Worm (Caenorhabditis elegans): ENCODE measurements around the gene gtf-2H2C.
"Not testable (repeated sequence)": the region's sequence is repeated elsewhere in the genome, so short reads cannot be mapped to it uniquely, and the experiment has no call there.

The gtf-2H2C gene

DNA sequence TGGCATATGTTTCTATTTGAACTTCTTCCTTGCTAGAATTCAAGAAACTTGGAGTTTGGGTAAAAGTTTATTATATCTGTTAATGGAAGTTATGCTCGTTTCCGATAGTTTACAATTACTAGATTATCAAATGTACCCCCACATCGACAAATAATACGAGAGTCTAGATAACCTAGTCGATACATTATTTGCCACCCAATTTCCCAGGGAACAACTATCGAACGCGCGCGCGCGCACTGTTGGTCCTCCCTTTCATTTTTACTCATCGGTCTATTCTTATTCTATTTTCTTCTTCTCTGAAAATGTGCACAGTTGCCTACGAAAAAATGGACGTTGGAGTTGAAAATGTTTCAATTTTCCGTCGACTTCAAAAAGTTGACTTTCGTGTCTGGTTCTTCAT lies 30.0 kb downstream of the gtf-2H2C start, which contains the start of gene T16G12.13:
T16G12.13 (plus strand) TSS at position 293 of the 400 bp plus-strand sequence.
- TF ChIP-seq him-1 (tag; optimal IDR thresholded peaks at IDR 0.05), result no peak
- no peak for TF ChIP-seq W03F9.2 (tag; optimal IDR thresholded peaks at IDR 0.05)
- TF ChIP-seq dao-5 (tag; optimal IDR thresholded peaks at IDR 0.05), result no peak

DNA sequence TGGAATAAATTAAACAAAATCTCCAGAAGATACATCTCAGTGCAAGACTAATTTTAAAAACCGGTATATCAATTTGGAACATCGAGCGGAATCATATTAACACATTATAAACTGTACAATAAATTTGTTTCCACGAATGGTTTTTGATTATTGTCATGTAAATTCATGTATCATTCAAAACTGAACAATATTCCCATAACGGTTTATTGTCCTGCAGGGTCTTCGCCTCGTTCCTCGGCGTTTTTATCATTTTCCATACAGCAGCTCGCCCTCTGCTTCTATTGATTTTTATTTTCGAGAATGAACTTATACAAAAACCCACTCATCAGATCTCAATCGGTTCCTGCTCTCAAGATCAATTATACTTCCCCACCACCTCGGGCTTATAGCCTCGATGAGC lies 31.6 kb downstream of the gtf-2H2C start, which contains the start of gene T16G12.8:
T16G12.8 (plus strand) TSS at position 301 of the 400 bp plus-strand sequence.
- no peak for TF ChIP-seq him-1 (tag; optimal IDR thresholded peaks at IDR 0.05)
- TF ChIP-seq dao-5 (tag; optimal IDR thresholded peaks at IDR 0.05), result no peak
- no peak for TF ChIP-seq W03F9.2 (tag; optimal IDR thresholded peaks at IDR 0.05)

DNA sequence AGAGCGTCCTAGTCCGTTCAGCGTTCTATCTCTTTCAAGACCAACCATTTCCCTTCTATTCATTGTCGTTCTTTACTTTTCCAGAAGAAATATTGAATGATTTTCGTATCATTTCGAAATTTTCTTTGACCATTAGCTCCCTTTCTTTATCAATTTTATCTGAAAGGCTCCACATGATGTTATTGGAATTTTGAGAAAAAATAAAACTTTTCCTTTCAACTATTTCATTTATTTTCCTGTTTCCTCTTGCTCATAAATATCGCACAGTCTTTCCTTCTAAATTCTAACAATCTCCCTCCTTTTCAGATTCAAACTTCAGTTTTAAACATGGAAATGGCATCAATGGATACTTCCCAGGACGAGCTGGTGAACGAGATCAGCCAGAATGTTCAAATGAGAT lies 33.1 kb downstream of the gtf-2H2C start, which contains the start of gene T16G12.4:
T16G12.4 (plus strand) TSS at position 301 of the 400 bp plus-strand sequence.
- no peak for TF ChIP-seq W03F9.2 (tag; optimal IDR thresholded peaks at IDR 0.05)
- TF ChIP-seq him-1 (tag; optimal IDR thresholded peaks at IDR 0.05), result no peak
- TF ChIP-seq dao-5 (tag; optimal IDR thresholded peaks at IDR 0.05), result no peak

DNA sequence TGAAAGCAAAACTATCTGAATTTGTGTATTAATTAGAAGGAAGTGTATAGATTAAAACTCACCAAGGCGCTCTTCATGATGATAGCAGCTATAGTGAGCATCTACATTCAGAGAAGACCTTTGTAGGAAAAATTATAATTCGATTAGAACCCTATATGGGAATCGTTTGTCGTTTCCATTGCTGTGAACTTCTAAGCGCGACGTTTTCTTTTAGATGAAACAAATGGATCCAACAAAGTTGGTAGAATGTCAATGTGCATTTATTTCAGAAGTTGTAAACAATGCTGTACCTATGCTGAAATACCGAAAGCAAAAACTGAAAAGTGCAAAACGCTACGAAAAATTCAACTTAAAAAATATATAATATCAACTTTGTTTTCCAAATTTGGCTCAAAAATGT lies 34.6 kb downstream of the gtf-2H2C start, which contains the start of gene T16G12.10:
T16G12.10 (minus strand) TSS at position 101 of the 400 bp plus-strand sequence.
- TF ChIP-seq dao-5 (tag; optimal IDR thresholded peaks at IDR 0.05) (no peak), him-1 (tag; optimal IDR thresholded peaks at IDR 0.05) (no peak), W03F9.2 (tag; optimal IDR thresholded peaks at IDR 0.05) (no peak)

DNA sequence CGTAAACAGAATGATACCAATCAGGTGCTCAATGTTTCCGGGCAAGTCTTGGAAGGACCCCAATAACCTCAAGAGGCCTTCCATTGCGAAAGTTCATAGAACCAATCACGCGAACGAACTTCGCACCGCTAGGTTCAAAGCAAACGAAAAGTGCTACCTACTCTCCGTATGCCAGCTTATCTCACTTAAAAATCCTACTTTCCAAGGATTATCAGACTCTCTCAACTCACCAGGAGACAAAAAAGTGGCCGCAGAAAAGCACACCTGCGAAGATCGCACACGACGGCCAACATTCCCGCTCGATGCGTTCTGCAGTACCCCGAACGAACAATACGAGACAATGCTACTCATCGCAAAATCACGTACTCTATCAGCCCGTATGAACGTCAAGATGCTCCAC lies 37.3 kb downstream of the gtf-2H2C start, which contains the start of gene T16G12.12:
T16G12.12 (plus strand) TSS at position 301 of the 400 bp plus-strand sequence.
- not testable (repeated sequence) for TF ChIP-seq him-1, dao-5, W03F9.2 (tag; optimal IDR thresholded peaks at IDR 0.05)

DNA sequence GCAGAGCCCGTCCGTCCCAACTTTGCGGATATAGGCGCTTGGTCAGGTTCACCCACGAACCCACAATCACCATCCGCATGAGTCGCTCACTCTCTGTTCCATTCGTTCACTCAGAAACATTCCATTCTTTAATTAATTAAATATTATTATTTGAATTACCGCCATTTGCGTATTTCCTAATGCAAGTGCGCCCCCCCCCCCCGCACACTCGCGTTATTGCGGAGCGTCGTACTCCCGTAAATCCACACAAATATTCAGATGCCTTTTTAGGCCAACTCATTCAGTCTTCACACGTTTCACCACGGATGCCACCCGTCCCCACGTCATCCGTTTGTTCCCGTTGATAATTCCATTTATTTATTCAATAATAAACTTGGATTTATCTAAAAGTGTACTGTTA lies 40.3 kb downstream of the gtf-2H2C start, which contains the start of gene T16G12.3:
T16G12.3 (plus strand) TSS at position 301 of the 400 bp plus-strand sequence.
- not testable (repeated sequence) for TF ChIP-seq W03F9.2, him-1, dao-5 (tag; optimal IDR thresholded peaks at IDR 0.05)

DNA sequence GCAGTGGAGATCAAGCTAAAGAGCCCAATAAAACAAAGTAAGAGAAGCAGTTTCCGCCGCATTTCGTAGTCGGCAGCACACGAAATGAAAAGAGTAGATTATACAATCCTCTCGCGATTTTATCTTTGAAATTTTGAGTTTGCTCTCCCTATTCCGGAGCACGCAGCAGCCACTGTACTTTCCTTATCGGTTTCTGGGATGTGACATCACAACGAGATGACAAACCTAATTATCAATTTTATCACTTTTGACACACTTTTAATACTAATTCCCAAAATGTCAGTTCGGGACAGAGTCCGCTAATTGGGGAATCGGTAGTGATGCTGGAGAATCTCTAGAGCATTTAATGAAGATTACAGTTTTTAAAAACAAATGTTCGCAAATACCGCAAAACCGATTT lies 40.9 kb downstream of the gtf-2H2C start, which contains the start of gene T16G12.1:
T16G12.1 (minus strand) TSS at position 176 of the 400 bp plus-strand sequence.
- no peak for TF ChIP-seq him-1 (tag; optimal IDR thresholded peaks at IDR 0.05)
- TF ChIP-seq W03F9.2 (tag; optimal IDR thresholded peaks at IDR 0.05), result no peak
- no peak for TF ChIP-seq dao-5 (tag; optimal IDR thresholded peaks at IDR 0.05)

DNA sequence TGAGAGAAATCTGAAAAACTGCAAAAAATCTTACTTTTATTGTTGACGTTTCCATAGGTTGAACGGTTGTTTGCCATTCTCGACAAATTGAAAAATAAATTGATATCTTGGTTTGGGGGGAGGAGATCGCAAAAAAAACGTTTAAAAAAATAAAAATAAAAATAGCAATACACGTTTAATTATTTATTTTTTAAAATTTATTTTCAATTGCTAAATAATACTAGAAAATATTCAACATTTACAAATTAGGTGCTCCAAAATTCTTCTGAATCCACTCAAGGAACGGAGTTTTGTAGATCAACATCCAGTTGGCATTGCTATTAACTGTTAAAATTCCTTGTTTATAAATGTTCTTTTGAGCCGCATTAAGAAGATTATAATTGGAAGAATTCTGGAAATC lies 50.6 kb downstream of the gtf-2H2C start, which contains the start of gene T16G12.7:
T16G12.7 (minus strand) TSS at position 101 of the 400 bp plus-strand sequence.
- TF ChIP-seq him-1 (tag; optimal IDR thresholded peaks at IDR 0.05) (no peak), dao-5 (tag; optimal IDR thresholded peaks at IDR 0.05) (no peak), W03F9.2 (tag; optimal IDR thresholded peaks at IDR 0.05) (no peak)

Measured in whole organism, L4/young adult.